Worm (Caenorhabditis elegans) whole organism, L3 larva: ENCODE measurements around the gene H04D03.2.
A peak's percentile ranks its signal among the peaks of the same experiment; 100 is the strongest.

Experiments used
- ZK546.5 ChIP-seq: sonication (generic microtip); optimal IDR thresholded peaks from 2 replicates; lab custom pipeline; 2017; ENCODE audit warnings: missing biosample characterization, missing genetic modification characterization
- ama-1 ChIP-seq: fragments of 150-350 bp; optimal IDR thresholded peaks from 2 replicates; lab custom pipeline; 2018
- ceh-16 ChIP-seq: sonication (generic microtip); optimal IDR thresholded peaks from 2 replicates; lab custom pipeline; 2017; ENCODE audit warnings: missing biosample characterization, missing genetic modification characterization
- ceh-28 ChIP-seq: fragments of 150-350 bp; optimal IDR thresholded peaks from 2 replicates; lab custom pipeline; 2014; ENCODE audit warnings: missing biosample characterization, missing genetic modification reagents, missing genetic modification characterization
- ceh-82 ChIP-seq: fragments of 150-350 bp; optimal IDR thresholded peaks from 2 replicates; lab custom pipeline; 2014; ENCODE audit warnings: missing biosample characterization, missing genetic modification characterization
- ceh-9 ChIP-seq: sonication (generic microtip); optimal IDR thresholded peaks from 2 replicates; lab custom pipeline; 2018; ENCODE audit warnings: missing biosample characterization, missing genetic modification characterization
- daf-12 ChIP-seq: fragments of 150-350 bp; optimal IDR thresholded peaks from 2 replicates; lab custom pipeline; 2014; ENCODE audit warnings: missing biosample characterization, missing genetic modification reagents, missing genetic modification characterization
- egl-27 ChIP-seq: sonication (generic microtip); optimal IDR thresholded peaks from 4 replicates; lab custom pipeline; 2017; ENCODE audit warnings: missing biosample characterization, missing genetic modification reagents, missing genetic modification characterization
- elt-2 ChIP-seq: sonication (generic microtip); optimal IDR thresholded peaks from 2 replicates; lab custom pipeline; 2016; ENCODE audit warnings: missing genetic modification reagents, mild to moderate bottlenecking, missing genetic modification characterization, missing compliant biosample characterization
- elt-3 ChIP-seq, 3 experiments: fragments of 150-350 bp in 1 of 3; sonication (generic microtip) in 2 of 3; optimal IDR thresholded peaks; 2 replicates in 2 of 3; 4 replicates in 1 of 3; lab custom pipeline; 2014 to 2017; ENCODE audit warnings: missing biosample characterization in 3 of 3, missing genetic modification characterization in 3 of 3
- eor-1 ChIP-seq, 2 experiments: fragments of 150-350 bp; optimal IDR thresholded peaks; 2 replicates each; lab custom pipeline; 2014 to 2018; ENCODE audit warnings: missing biosample characterization in 2 of 2, missing genetic modification characterization in 2 of 2
- fkh-10 ChIP-seq: sonication (generic microtip); optimal IDR thresholded peaks from 2 replicates; lab custom pipeline; 2017; ENCODE audit warnings: missing biosample characterization, missing genetic modification reagents, missing genetic modification characterization
- fkh-2 ChIP-seq: fragments of 150-350 bp; optimal IDR thresholded peaks from 2 replicates; lab custom pipeline; 2014; ENCODE audit warnings: missing biosample characterization, missing genetic modification reagents, missing genetic modification characterization
- hmg-11 ChIP-seq: sonication (generic microtip); optimal IDR thresholded peaks from 2 replicates; lab custom pipeline; 2016; ENCODE audit warnings: missing genetic modification characterization, missing compliant biosample characterization
- jun-1 ChIP-seq: fragments of 150-350 bp; optimal IDR thresholded peaks from 2 replicates; lab custom pipeline; 2014; ENCODE audit warnings: missing biosample characterization, missing genetic modification reagents, missing genetic modification characterization
- lin-15B ChIP-seq: fragments of 150-350 bp; optimal IDR thresholded peaks from 2 replicates; lab custom pipeline; 2014; ENCODE audit warnings: missing biosample characterization, missing genetic modification characterization
- lin-39 ChIP-seq: fragments of 150-350 bp; optimal IDR thresholded peaks from 2 replicates; lab custom pipeline; 2018; ENCODE audit warnings: missing biosample characterization, missing genetic modification reagents, missing genetic modification characterization
- lsy-12 ChIP-seq: sonication (generic microtip); optimal IDR thresholded peaks from 2 replicates; lab custom pipeline; 2016; ENCODE audit warnings: mild to moderate bottlenecking, missing genetic modification characterization, missing compliant biosample characterization
- mdl-1 ChIP-seq: fragments of 150-350 bp; optimal IDR thresholded peaks from 2 replicates; lab custom pipeline; 2014; ENCODE audit warnings: missing biosample characterization, missing genetic modification characterization
- mml-1 ChIP-seq: fragments of 150-350 bp; sonication (generic microtip); optimal IDR thresholded peaks from 3 replicates; lab custom pipeline; 2014; ENCODE audit warnings: missing biosample characterization, missing genetic modification characterization
- nfya-1 ChIP-seq: sonication (generic microtip); optimal IDR thresholded peaks from 2 replicates; lab custom pipeline; 2017; ENCODE audit warnings: missing genetic modification characterization, mild to moderate bottlenecking, missing compliant biosample characterization, antibody characterized with exemption, moderate library complexity; ENCODE audit not compliant: insufficient read depth
- nhr-11 ChIP-seq: fragments of 150-350 bp; optimal IDR thresholded peaks from 2 replicates; lab custom pipeline; 2014; ENCODE audit warnings: missing biosample characterization, missing genetic modification characterization
- nhr-23 ChIP-seq: fragments of 150-350 bp; optimal IDR thresholded peaks from 2 replicates; lab custom pipeline; 2014; ENCODE audit warnings: missing biosample characterization, missing genetic modification reagents, missing genetic modification characterization
- nhr-237 ChIP-seq: fragments of 150-350 bp; optimal IDR thresholded peaks from 2 replicates; lab custom pipeline; 2014; ENCODE audit warnings: missing biosample characterization, missing genetic modification characterization
- nhr-25 ChIP-seq: sonication (generic microtip); optimal IDR thresholded peaks from 2 replicates; lab custom pipeline; 2017; ENCODE audit warnings: missing biosample characterization, missing genetic modification characterization
- nhr-28 ChIP-seq: fragments of 150-350 bp; optimal IDR thresholded peaks from 2 replicates; lab custom pipeline; 2014; ENCODE audit warnings: missing biosample characterization, missing genetic modification characterization
- nhr-43 ChIP-seq: sonication (generic microtip); optimal IDR thresholded peaks from 2 replicates; lab custom pipeline; 2016; ENCODE audit warnings: mild to moderate bottlenecking, missing genetic modification characterization, missing compliant biosample characterization; ENCODE audit not compliant: poor library complexity, severe bottlenecking
- nhr-76 ChIP-seq: fragments of 150-350 bp; sonication (generic microtip); optimal IDR thresholded peaks from 5 replicates; lab custom pipeline; 2014; ENCODE audit warnings: missing biosample characterization, missing genetic modification characterization
- nhr-77 ChIP-seq: fragments of 150-350 bp; optimal IDR thresholded peaks from 2 replicates; lab custom pipeline; 2014; ENCODE audit warnings: missing biosample characterization, missing genetic modification characterization
- pha-4 ChIP-seq: fragments of 150-350 bp; optimal IDR thresholded peaks from 2 replicates; lab custom pipeline; 2014; ENCODE audit warnings: missing biosample characterization, missing genetic modification reagents, missing genetic modification characterization
- unc-39 ChIP-seq: sonication (generic microtip); optimal IDR thresholded peaks from 4 replicates; lab custom pipeline; 2017; ENCODE audit warnings: missing biosample characterization, missing genetic modification characterization
- zag-1 ChIP-seq: fragments of 150-350 bp; optimal IDR thresholded peaks from 2 replicates; lab custom pipeline; 2014; ENCODE audit warnings: missing biosample characterization, missing genetic modification characterization
- ztf-4 ChIP-seq: fragments of 150-350 bp; optimal IDR thresholded peaks from 2 replicates; lab custom pipeline; 2014; ENCODE audit warnings: missing biosample characterization, missing genetic modification characterization

The H04D03.2 gene

ce11 chrIII:10407198-10407663, 35.0 kb downstream of the H04D03.2 start, which contains the start of gene hat-1 (continued):
- TF ChIP-seq zag-1 (tag; lab: Kevin White, UChicago) = peak; percentile 55
- TF ChIP-seq lin-15B = peak; percentile 98
- TF ChIP-seq nhr-25 (tag; lab: Kevin White, UChicago) = peak; percentile 91
- peak; percentile 65 for TF ChIP-seq nhr-77
- TF ChIP-seq eor-1 (tag; optimal IDR thresholded peaks at IDR 0.05; lab: Kevin White, UChicago) = no peak
- TF ChIP-seq mml-1 (tag; lab: Kevin White, UChicago) = no peak
- TF ChIP-seq daf-12 = peak; percentile 56
- peak; percentile 92 for TF ChIP-seq jun-1 (tag; lab: Kevin White, UChicago)
- TF ChIP-seq pha-4 (tag; lab: Kevin White, UChicago) = peak; percentile 96
- peak; percentile 54 for TF ChIP-seq ztf-4 (tag; lab: Kevin White, UChicago)

DNA sequence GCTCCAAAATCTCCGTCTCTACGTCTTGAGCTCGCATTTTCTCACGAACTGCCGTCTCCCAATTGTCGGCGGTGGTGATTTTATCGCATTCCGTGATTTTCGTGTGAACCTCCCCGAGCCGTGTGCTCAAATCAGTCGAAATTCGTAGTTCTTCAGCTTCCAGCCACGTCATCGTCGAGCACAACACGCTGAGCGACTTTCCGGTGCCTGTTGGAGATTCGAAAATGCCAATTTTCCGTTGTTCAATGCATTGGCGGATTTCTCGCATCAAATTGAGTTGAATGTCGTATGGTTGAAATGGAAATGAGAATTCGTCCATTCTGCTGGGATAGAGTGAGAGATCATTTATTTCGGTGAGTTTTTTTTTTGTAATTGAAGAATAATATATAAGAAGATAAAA, 37.3 kb downstream of the H04D03.2 start, which contains the start of the genes M03C11.3 and chl-1:
M03C11.3 (plus strand) TSS at position 153 of the 400 bp plus-strand sequence.
chl-1 (minus strand) TSS at position 323 of the 400 bp plus-strand sequence.
- TF ChIP-seq ceh-28 (tag; lab: Kevin White, UChicago) (no peak), hmg-11 (tag; lab: Kevin White, UChicago) (no peak), fkh-10 (GFP tag; lab: Kevin White, UChicago) (no peak), nhr-237 (no peak), ceh-82 (no peak), nhr-11 (tag; lab: Kevin White, UChicago) (no peak), elt-3 (tag; optimal IDR thresholded peaks at IDR 0.05; lab: Kevin White, UChicago) (no peak), unc-39 (tag; lab: Kevin White, UChicago) (no peak), nhr-23 (tag; lab: Kevin White, UChicago) (no peak)

DNA sequence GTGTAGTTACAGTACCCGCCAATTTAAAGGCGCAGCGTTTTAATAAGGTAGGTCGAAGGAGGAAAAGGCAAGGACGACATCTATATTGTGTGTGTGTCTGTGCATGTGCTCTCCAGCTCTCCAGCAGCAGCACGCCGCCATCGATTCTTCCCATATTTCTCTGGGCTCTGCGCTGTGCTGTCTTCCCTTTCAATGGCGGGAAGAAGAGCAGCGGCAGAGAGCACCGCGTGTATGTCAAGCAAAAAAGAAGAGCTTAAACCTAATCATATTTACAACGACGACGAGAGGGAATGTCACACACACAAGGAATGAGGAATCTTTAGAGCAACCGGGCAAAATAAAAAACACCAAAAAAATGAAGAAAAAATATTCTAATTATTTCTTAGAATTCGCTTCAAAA, 43.3 kb downstream of the H04D03.2 start:
- TF ChIP-seq fkh-10 (GFP tag; lab: Kevin White, UChicago) (peak; percentile 35), nfya-1 (peak; percentile 59), hmg-11 (tag; lab: Kevin White, UChicago) (peak; percentile 56), fkh-2 (tag; lab: Kevin White, UChicago) (no peak), lin-15B (peak; percentile 33)

DNA sequence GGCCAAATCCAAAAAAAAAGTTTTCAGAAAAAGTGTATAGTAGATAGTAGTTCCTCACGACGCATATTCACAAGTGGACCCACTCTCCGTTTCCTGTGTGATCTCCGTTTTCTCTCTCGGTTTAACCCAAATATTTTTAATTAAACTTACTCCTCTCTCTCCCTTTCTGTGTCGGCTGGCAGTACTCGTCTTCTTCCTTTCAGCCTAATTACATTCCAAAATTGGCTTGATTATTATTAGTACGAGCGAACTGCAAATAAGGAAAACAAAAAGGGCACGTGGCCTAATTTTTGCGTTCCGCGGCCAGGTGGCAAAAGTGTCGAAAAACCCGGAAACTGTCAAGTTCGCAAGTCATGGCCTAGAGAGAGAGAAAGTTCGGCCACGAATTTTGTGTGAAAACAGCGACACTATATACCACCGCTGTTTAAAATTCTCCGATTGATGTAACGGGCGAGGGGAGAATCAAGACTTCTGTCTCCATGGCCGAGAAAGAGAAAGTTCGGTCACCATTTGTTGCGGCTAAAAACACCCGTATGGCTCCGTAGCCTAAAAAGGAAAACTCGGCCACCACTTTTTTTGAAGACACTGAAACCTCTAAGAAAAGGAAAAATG, 45.2 kb downstream of the H04D03.2 start:
- no peak for TF ChIP-seq elt-3 (tag; optimal IDR thresholded peaks at IDR 0.05; lab: Kevin White, UChicago)
- TF ChIP-seq nfya-1 = peak; percentile 16

DNA sequence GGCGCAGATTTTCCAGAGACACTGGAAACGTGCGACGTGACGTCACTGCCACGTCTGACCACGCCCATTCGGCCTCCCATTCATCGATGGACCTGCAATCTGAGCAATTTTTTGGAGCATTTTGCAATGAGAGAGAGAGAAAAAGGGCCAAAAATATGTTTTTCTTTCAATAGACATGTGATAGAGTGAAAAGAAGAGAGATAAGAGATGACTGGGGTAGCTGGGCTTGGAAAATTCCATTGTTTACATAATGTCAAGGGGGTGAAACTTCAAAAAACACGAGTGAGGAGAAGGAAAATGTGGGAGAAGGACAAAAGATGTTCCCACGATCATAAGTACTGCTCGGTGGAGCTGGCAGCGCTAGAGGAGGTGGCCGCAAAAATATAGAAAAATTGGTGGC, 46.2 kb downstream of the H04D03.2 start, which contains the start of gene M03C11.1:
M03C11.1 (minus strand) TSS at position 101 of the 400 bp plus-strand sequence.
- TF ChIP-seq ZK546.5 (tag; lab: Kevin White, UChicago) = no peak
- peak; percentile 60 for TF ChIP-seq pha-4 (tag; lab: Kevin White, UChicago)
- no peak for TF ChIP-seq ztf-4 (tag; lab: Kevin White, UChicago)
- TF ChIP-seq nhr-23 (tag; lab: Kevin White, UChicago) = no peak

ce11 chrIII:10391628-10392027, 50.6 kb downstream of the H04D03.2 start, which contains the start of gene M03C11.9:
Gene M03C11.9, minus strand, starts transcription at chrIII:10391728.
- TF ChIP-seq nhr-76 (tag; lab: Kevin White, UChicago) (no peak), elt-2 (no peak), nhr-43 (tag; lab: Kevin White, UChicago) (no peak), daf-12 (no peak), ceh-9 (no peak), lsy-12 (tag; lab: Kevin White, UChicago) (no peak), ama-1 (lab: Kevin White, UChicago) (no peak)

DNA sequence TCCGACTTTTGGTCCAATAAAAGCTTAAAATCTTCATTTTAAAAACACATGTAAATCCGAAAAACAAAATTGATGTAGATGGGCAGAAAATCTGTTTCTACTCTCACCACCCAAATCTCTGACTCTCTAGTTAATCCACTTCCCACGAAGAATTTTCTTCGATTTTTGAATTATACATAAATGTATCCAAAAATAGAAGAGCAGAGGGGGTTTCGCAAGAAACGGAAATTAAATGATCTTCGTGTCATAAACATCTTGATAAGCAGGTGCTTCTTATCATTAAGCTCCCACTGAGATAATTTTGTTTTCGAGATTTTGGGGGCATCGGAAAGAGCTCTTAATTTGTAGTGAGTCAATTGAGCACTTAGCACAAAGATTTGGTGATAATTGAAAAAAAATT, 52.6 kb downstream of the H04D03.2 start:
- TF ChIP-seq nhr-23 (tag; lab: Kevin White, UChicago) = no peak
- TF ChIP-seq ZK546.5 (tag; lab: Kevin White, UChicago) = no peak
- TF ChIP-seq unc-39 (tag; lab: Kevin White, UChicago) = no peak
- no peak for TF ChIP-seq egl-27
- TF ChIP-seq ztf-4 (tag; lab: Kevin White, UChicago) = no peak
- TF ChIP-seq nhr-28 (tag; lab: Kevin White, UChicago) = no peak
- TF ChIP-seq nhr-76 (tag; lab: Kevin White, UChicago) = no peak
- no peak for TF ChIP-seq ceh-82
- TF ChIP-seq lin-39 = no peak
- TF ChIP-seq ceh-16 (tag; lab: Kevin White, UChicago) = no peak
- no peak for TF ChIP-seq ama-1 (lab: Kevin White, UChicago)
- TF ChIP-seq mdl-1 = no peak
